Worm (Caenorhabditis elegans): ENCODE data around the gene str-15.

str-15 gene

ce11 chrV:16458714-16459113 is at the start of gene str-15:
TSS of gene str-15 (minus strand) at chrV:16458814.
- no peak for TF ChIP-seq ceh-39 (tag; optimal IDR thresholded peaks at IDR 0.05)
- no peak for TF ChIP-seq blmp-1 (tag; optimal IDR thresholded peaks at IDR 0.05)
- no peak for TF ChIP-seq sptf-1 (tag; optimal IDR thresholded peaks at IDR 0.05)
- no peak for TF ChIP-seq zip-8 (tag; optimal IDR thresholded peaks at IDR 0.05)
- no peak for TF ChIP-seq drap-1 (GFP tag; optimal IDR thresholded peaks at IDR 0.05)
- TF ChIP-seq cnd-1 (tag; optimal IDR thresholded peaks at IDR 0.05), result no peak
- no peak for TF ChIP-seq sem-2 (GFP tag; optimal IDR thresholded peaks at IDR 0.05)
- TF ChIP-seq flh-1 (GFP tag; optimal IDR thresholded peaks at IDR 0.05), result no peak
- TF ChIP-seq hlh-1 (tag; optimal IDR thresholded peaks at IDR 0.05), result no peak
- no peak for TF ChIP-seq lsy-2 (tag; optimal IDR thresholded peaks at IDR 0.05)
- no peak for TF ChIP-seq unc-120 (tag; optimal IDR thresholded peaks at IDR 0.05; ENCODE audit: poor library complexity, severe bottlenecking)
- TF ChIP-seq ceh-43 (GFP tag; optimal IDR thresholded peaks at IDR 0.05), result no peak
- TF ChIP-seq mls-2 (tag; optimal IDR thresholded peaks at IDR 0.05), result no peak
- TF ChIP-seq mep-1 (tag; optimal IDR thresholded peaks at IDR 0.05), result no peak
- TF ChIP-seq elt-3 (tag; optimal IDR thresholded peaks at IDR 0.05), result no peak
- TF ChIP-seq ceh-83 (GFP tag; optimal IDR thresholded peaks at IDR 0.05), result no peak
- TF ChIP-seq mab-5 (tag; optimal IDR thresholded peaks at IDR 0.05), result no peak

DNA sequence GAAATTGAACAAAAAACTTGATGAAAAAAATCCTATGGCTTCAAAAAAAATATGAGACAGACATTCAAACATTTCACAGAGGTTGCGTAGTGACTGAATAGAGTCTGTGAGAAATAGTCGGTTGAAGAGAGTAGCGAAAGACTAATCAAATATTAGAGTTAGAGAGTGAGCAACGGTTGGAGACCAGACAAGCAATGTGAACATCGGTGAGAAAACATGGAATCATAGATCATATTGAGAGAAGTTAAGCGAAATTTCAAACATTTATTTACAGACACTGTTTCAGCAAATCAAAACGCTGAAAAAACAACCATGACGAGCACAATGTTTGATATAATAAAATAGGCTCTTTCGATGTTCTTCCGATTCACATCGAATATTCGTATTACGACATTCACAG is 48.0 kb upstream of the str-15 start:
- TF ChIP-seq mep-1 (tag; optimal IDR thresholded peaks at IDR 0.05) (no peak), lin-13 (tag; optimal IDR thresholded peaks at IDR 0.05) (no peak), cnd-1 (tag; optimal IDR thresholded peaks at IDR 0.05) (no peak), lin-32 (GFP tag; optimal IDR thresholded peaks at IDR 0.05) (no peak), flh-1 (GFP tag; optimal IDR thresholded peaks at IDR 0.05) (no peak), zip-8 (tag; optimal IDR thresholded peaks at IDR 0.05) (no peak), hlh-1 (tag; optimal IDR thresholded peaks at IDR 0.05) (no peak), ceh-83 (GFP tag; optimal IDR thresholded peaks at IDR 0.05) (no peak), M03D4.4 (tag; optimal IDR thresholded peaks at IDR 0.05) (no peak), unc-120 (tag; optimal IDR thresholded peaks at IDR 0.05; ENCODE audit: poor library complexity, severe bottlenecking) (no peak), unc-39 (tag; optimal IDR thresholded peaks at IDR 0.05) (no peak), nhr-2 (tag; optimal IDR thresholded peaks at IDR 0.05) (no peak)

- TF ChIP-seq cnd-1 (tag; optimal IDR thresholded peaks at IDR 0.05), result no peak
These were observed 47.2 kb upstream of the str-15 start, which contains the start of gene nhr-54 for ce11 chrV:16505828-16506227. TSS of gene nhr-54 (minus strand) at chrV:16505928.

DNA sequence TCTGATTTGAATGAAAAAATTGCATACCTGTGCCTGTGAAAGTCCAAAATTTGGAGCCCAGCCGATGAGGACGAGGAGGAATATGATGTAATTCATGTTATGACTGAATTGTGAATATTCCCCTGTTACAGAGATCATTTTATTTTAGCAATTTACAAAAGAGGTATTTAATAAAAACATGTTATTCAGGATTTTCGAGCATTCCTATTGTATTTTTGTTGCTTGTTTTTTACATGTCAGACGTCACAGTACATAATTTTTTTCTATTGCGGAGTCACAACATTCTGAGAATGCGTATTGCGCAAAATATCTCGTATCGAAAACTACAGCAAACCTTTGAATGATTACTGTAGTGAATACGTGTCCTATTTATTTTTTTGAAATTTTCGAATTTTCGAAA is 44.5 kb upstream of the str-15 start, which contains the start of gene F36D3.14:
Gene F36D3.14 (minus strand): TSS at position 101 of the 400 bp plus-strand sequence.
- no peak for TF ChIP-seq nhr-28 (tag; optimal IDR thresholded peaks at IDR 0.05)
- TF ChIP-seq hlh-1 (tag; optimal IDR thresholded peaks at IDR 0.05), result no peak
- no peak for TF ChIP-seq M03D4.4 (tag; optimal IDR thresholded peaks at IDR 0.05)
- TF ChIP-seq sptf-1 (tag; optimal IDR thresholded peaks at IDR 0.05), result no peak
- no peak for TF ChIP-seq unc-120 (tag; optimal IDR thresholded peaks at IDR 0.05; ENCODE audit: poor library complexity, severe bottlenecking)
- no peak for TF ChIP-seq pha-4 (tag; optimal IDR thresholded peaks at IDR 0.05)
- no peak for TF ChIP-seq snpc-4 (tag; optimal IDR thresholded peaks at IDR 0.05)
- TF ChIP-seq ceh-39 (tag; optimal IDR thresholded peaks at IDR 0.05), result no peak
- TF ChIP-seq lin-13 (tag; optimal IDR thresholded peaks at IDR 0.05), result no peak

- TF ChIP-seq snpc-4 (tag; optimal IDR thresholded peaks at IDR 0.05), result no peak
- TF ChIP-seq nhr-76 (tag; optimal IDR thresholded peaks at IDR 0.05), result no peak
- TF ChIP-seq tbx-8 (GFP tag; optimal IDR thresholded peaks at IDR 0.05), result no peak
- TF ChIP-seq mep-1 (tag; optimal IDR thresholded peaks at IDR 0.05), result peak; percentile 44
- peak; percentile 20 for TF ChIP-seq ces-1 (GFP tag; optimal IDR thresholded peaks at IDR 0.05)
- peak; percentile 34 for TF ChIP-seq pha-4 (tag; optimal IDR thresholded peaks at IDR 0.05)
- peak; percentile 45 for TF ChIP-seq lsy-2 (tag; optimal IDR thresholded peaks at IDR 0.05)
- peak; percentile 50 for TF ChIP-seq hlh-1 (tag; optimal IDR thresholded peaks at IDR 0.05)
These were observed 40.4 kb upstream of the str-15 start, which contains the start of gene F36D3.1 for ce11 chrV:16499006-16499405. TSS of gene F36D3.1 (plus strand) at chrV:16499352.

ce11 chrV:16497504-16497903 is 38.9 kb upstream of the str-15 start, which contains the start of gene srh-136:
TSS of gene srh-136 (minus strand) at chrV:16497596.
- no peak for TF ChIP-seq drap-1 (GFP tag; optimal IDR thresholded peaks at IDR 0.05)
- TF ChIP-seq mls-2 (tag; optimal IDR thresholded peaks at IDR 0.05), result no peak
- no peak for TF ChIP-seq nhr-28 (tag; optimal IDR thresholded peaks at IDR 0.05)
- TF ChIP-seq ceh-83 (GFP tag; optimal IDR thresholded peaks at IDR 0.05), result no peak
- TF ChIP-seq elt-3 (tag; optimal IDR thresholded peaks at IDR 0.05), result no peak
- no peak for TF ChIP-seq nhr-237 (tag; optimal IDR thresholded peaks at IDR 0.05)
- TF ChIP-seq unc-62 (GFP tag; optimal IDR thresholded peaks at IDR 0.05), result no peak
- no peak for TF ChIP-seq M03D4.4 (tag; optimal IDR thresholded peaks at IDR 0.05)
- TF ChIP-seq ces-1 (GFP tag; optimal IDR thresholded peaks at IDR 0.05), result no peak
- no peak for TF ChIP-seq zip-8 (tag; optimal IDR thresholded peaks at IDR 0.05)
- TF ChIP-seq elt-1 (tag; optimal IDR thresholded peaks at IDR 0.05; ENCODE audit: borderline replicate concordance, insufficient read depth), result no peak
- no peak for TF ChIP-seq snpc-4 (tag; optimal IDR thresholded peaks at IDR 0.05)
- TF ChIP-seq lsy-2 (tag; optimal IDR thresholded peaks at IDR 0.05), result no peak
- TF ChIP-seq lin-13 (tag; optimal IDR thresholded peaks at IDR 0.05), result no peak
- TF ChIP-seq ham-2 (GFP tag; optimal IDR thresholded peaks at IDR 0.05), result no peak

Data from whole organism, mixed stage, embryonic.